Worm (Caenorhabditis elegans) whole organism, early embryonic: ENCODE measurements around the gene smcr-8.
A peak's percentile ranks its signal among the peaks of the same experiment; 100 is the strongest.

ENCODE experiments used
- B0310.2 ChIP-seq: sonication (generic microtip); optimal IDR thresholded peaks from 2 replicates; lab custom pipeline; 2016; ENCODE audit warnings: mild to moderate bottlenecking, missing genetic modification characterization, missing compliant biosample characterization
- F13C5.2 ChIP-seq: sonication (generic microtip); optimal IDR thresholded peaks from 2 replicates; lab custom pipeline; 2017; ENCODE audit warnings: mild to moderate bottlenecking, missing genetic modification characterization, inconsistent platforms, missing compliant biosample characterization
- aly-1 ChIP-seq: sonication (generic microtip); optimal IDR thresholded peaks from 2 replicates; lab custom pipeline; 2016; ENCODE audit warnings: missing genetic modification characterization, missing compliant biosample characterization
- ama-1 ChIP-seq: fragments of 150-350 bp; optimal IDR thresholded peaks from 2 replicates; lab custom pipeline; 2014
- ceh-13 ChIP-seq: fragments of 200-800 bp; sonication (Bioruptor generic); optimal IDR thresholded peaks from 2 replicates; lab custom pipeline; 2018; ENCODE audit warnings: mild to moderate bottlenecking, missing genetic modification characterization, missing compliant biosample characterization
- ceh-36 ChIP-seq: sonication (generic microtip); optimal IDR thresholded peaks from 2 replicates; lab custom pipeline; 2016; ENCODE audit warnings: missing genetic modification characterization, inconsistent platforms, missing compliant biosample characterization
- ets-7 ChIP-seq: sonication (generic microtip); optimal IDR thresholded peaks from 2 replicates; lab custom pipeline; 2016; ENCODE audit warnings: missing genotype, missing genetic modification characterization, missing compliant biosample characterization
- flt-1 ChIP-seq: fragments of 200-800 bp; sonication (Bioruptor generic); IDR thresholded peaks from 2 replicates; pipeline ENCODE4 v1.3.6; 2022; ENCODE audit warnings: missing genetic modification characterization, missing compliant biosample characterization
- hmbx-1 ChIP-seq: sonication (generic microtip); optimal IDR thresholded peaks from 2 replicates; lab custom pipeline; 2016; ENCODE audit warnings: mild to moderate bottlenecking, missing genetic modification characterization, missing compliant biosample characterization
- hmg-4 ChIP-seq: fragments of 200-800 bp; sonication (Bioruptor generic); optimal IDR thresholded peaks from 2 replicates; lab custom pipeline; 2018; ENCODE audit warnings: mild to moderate bottlenecking, missing genetic modification characterization, missing compliant biosample characterization
- hnd-1 ChIP-seq: sonication (generic microtip); optimal IDR thresholded peaks from 2 replicates; lab custom pipeline; 2016; ENCODE audit warnings: missing genetic modification characterization, missing compliant biosample characterization
- pes-1 ChIP-seq: fragments of 200-800 bp; sonication (Bioruptor generic); IDR thresholded peaks from 2 replicates; pipeline ENCODE4 v1.3.6; 2022; ENCODE audit warnings: missing genetic modification reagents, missing genetic modification characterization, missing compliant biosample characterization
- scrt-1 ChIP-seq: fragments of 200-800 bp; sonication (Bioruptor generic); IDR thresholded peaks from 2 replicates; pipeline ENCODE4 v1.3.6; 2022; ENCODE audit warnings: missing genetic modification characterization, missing compliant biosample characterization
- sea-1 ChIP-seq: fragments of 200-800 bp; sonication (Bioruptor generic); conservative IDR thresholded peaks from 2 replicates; pipeline ENCODE4 v1.3.6; 2022; ENCODE audit warnings: missing genetic modification characterization, missing compliant biosample characterization
- tbx-11 ChIP-seq: fragments of 200-800 bp; sonication (Bioruptor generic); IDR thresholded peaks from 2 replicates; pipeline ENCODE4 v1.3.6; 2022; ENCODE audit warnings: missing genetic modification characterization, missing compliant biosample characterization
- tbx-37 ChIP-seq: fragments of 200-800 bp; sonication (Bioruptor generic); conservative IDR thresholded peaks from 2 replicates; pipeline ENCODE4 v1.3.6; 2022; ENCODE audit warnings: missing genetic modification reagents, missing genetic modification characterization, missing compliant biosample characterization
- tra-4 ChIP-seq: sonication (generic microtip); optimal IDR thresholded peaks from 2 replicates; lab custom pipeline; 2017; ENCODE audit warnings: missing genetic modification characterization, missing compliant biosample characterization

Gene smcr-8

DNA sequence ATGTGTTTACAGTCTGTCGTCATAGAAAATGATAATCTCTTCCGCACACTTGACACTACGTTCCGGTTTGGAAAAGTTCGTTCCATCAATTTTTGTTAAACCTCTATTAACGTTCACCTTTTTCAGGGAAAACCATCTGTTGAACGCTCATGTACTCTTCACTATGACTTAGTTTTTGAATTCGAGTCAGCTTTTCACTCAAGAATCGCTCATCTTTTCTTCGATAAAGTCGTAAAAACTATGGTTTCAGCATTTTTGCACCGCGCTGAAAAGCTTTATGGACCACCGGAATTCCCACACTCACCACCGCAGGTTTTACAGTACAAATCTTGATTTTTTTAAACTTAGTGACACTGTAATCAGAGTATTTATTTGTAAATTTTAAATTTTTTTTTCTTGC lies 24.5 kb downstream of the smcr-8 start:
- no peak for TF ChIP-seq aly-1
- no peak for TF ChIP-seq B0310.2 (tag; lab: Kevin White, UChicago)
- no peak for TF ChIP-seq F13C5.2 (tag; lab: Kevin White, UChicago)
- TF ChIP-seq hnd-1 (tag; lab: Kevin White, UChicago): no peak
- no peak for TF ChIP-seq sea-1 (GFP tag; lab: Robert Waterston, UW)
- TF ChIP-seq pes-1 (GFP tag; lab: Robert Waterston, UW): no peak
- TF ChIP-seq hmbx-1 (tag; lab: Kevin White, UChicago): no peak
- TF ChIP-seq ceh-36 (tag; lab: Kevin White, UChicago): no peak
- no peak for TF ChIP-seq hmg-4 (GFP tag; lab: Kevin White, UChicago)
- no peak for TF ChIP-seq tbx-11 (GFP tag; lab: Robert Waterston, UW)
- no peak for TF ChIP-seq tbx-37 (GFP tag; lab: Robert Waterston, UW)
- no peak for TF ChIP-seq tra-4

- TF ChIP-seq tra-4 (peak; percentile 31), F13C5.2 (tag; lab: Kevin White, UChicago) (no peak)
Observed at ce11 chrIII:5024393-5024964, 25.3 kb downstream of the smcr-8 start, which contains the start of gene pcf-11. Gene pcf-11, plus strand, starts transcription at chrIII:5024914.

DNA sequence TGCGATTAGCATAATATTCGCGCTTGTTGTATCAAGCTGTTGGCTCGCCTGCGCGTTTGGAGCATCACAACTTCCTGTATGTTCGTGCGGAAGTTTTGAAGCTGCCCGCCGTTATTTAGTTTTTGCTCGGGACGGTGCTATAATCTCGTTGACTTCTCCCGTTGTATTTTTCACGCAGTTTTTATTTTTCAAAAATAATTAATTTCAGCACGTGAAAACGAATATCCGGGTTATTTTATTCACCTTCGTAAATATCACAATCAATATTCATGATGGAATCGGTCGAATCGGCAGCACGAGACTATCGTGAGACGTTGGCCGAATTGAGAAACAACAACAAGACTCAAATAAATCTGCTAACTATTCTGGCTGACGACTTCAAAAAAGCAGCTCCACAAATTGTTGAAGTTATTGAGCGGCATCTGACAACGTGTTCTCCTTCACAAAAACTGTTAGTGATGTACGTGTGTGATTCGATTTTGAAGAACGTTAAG lies 26.0 kb downstream of the smcr-8 start:
- peak; percentile 62 for TF ChIP-seq ama-1 (lab: Kevin White, UChicago)
- TF ChIP-seq tra-4: no peak

DNA sequence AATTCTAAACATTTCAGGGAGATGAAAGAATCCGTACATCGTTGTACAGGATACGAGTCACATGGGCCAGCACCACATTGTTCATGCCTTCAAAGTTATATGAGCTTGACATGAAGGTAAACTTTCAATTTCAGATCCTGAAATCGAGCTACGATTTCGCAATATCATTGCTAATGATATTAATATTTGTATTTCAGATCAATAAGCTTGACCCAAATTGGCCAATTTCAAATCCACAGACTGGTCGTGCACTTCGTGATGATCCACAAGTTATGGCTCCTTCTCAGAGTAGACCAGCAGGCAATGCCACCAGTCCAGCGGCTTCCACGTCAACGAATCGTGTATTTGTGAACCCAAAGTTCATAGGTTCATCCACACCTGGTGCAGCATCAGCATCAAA lies 27.2 kb downstream of the smcr-8 start:
- TF ChIP-seq ceh-13 (GFP tag; lab: Kevin White, UChicago) (no peak), aly-1 (no peak)

- TF ChIP-seq ama-1 (lab: Kevin White, UChicago) (peak; percentile 27), ets-7 (tag; lab: Kevin White, UChicago) (no peak), B0310.2 (tag; lab: Kevin White, UChicago) (peak; percentile 32), sea-1 (GFP tag; lab: Robert Waterston, UW) (0 out of 2 replicates have a peak, but pooled peaks have one; percentile 16)
Observed at ce11 chrIII:5027219-5027618, 28.0 kb downstream of the smcr-8 start.

ce11 chrIII:5030629-5031028 lies 31.5 kb downstream of the smcr-8 start, which contains the start of gene klp-6:
Gene klp-6, plus strand, starts transcription at chrIII:5030929.
- TF ChIP-seq tra-4 (no peak), hmg-4 (GFP tag; lab: Kevin White, UChicago) (no peak), flt-1 (GFP tag; lab: Robert Waterston, UW) (no peak)

DNA sequence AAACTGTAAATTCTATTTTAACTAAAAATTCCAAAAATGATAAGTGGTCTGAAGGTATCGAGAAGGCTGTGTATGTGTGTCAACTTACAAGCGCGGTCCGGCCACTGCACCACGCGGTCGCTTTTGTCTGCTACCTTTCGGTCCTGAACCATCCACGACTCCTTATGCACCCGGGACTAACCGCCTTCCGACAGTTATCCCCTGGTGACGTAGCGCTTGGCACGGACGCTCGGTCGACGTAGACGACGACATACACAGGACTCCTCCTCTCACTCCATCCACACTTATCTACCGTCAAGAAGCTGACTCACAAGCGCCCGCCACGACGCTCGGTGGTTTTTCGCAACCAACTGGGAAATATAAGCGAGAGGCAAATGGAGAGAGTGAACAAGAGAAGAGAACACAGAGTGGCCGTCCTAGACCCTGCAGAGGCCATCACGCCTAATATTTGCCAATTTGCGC lies 32.2 kb downstream of the smcr-8 start:
- TF ChIP-seq ceh-13 (GFP tag; lab: Kevin White, UChicago) (peak; percentile 81), tra-4 (peak; percentile 83), B0310.2 (tag; lab: Kevin White, UChicago) (peak; percentile 80), F13C5.2 (tag; lab: Kevin White, UChicago) (peak; percentile 91), tbx-37 (GFP tag; lab: Robert Waterston, UW) (peak; percentile 90), pes-1 (GFP tag; lab: Robert Waterston, UW) (peak; percentile 90), hmbx-1 (tag; lab: Kevin White, UChicago) (peak; percentile 69), flt-1 (GFP tag; lab: Robert Waterston, UW) (peak; percentile 82), ceh-36 (tag; lab: Kevin White, UChicago) (peak; percentile 82), hnd-1 (tag; lab: Kevin White, UChicago) (peak; percentile 65), aly-1 (peak; percentile 97), hmg-4 (GFP tag; lab: Kevin White, UChicago) (peak; percentile 97), scrt-1 (peak; percentile 88), ets-7 (tag; lab: Kevin White, UChicago) (peak; percentile 85), tbx-11 (GFP tag; lab: Robert Waterston, UW) (peak; percentile 90), sea-1 (GFP tag; lab: Robert Waterston, UW) (peak; percentile 87)

DNA sequence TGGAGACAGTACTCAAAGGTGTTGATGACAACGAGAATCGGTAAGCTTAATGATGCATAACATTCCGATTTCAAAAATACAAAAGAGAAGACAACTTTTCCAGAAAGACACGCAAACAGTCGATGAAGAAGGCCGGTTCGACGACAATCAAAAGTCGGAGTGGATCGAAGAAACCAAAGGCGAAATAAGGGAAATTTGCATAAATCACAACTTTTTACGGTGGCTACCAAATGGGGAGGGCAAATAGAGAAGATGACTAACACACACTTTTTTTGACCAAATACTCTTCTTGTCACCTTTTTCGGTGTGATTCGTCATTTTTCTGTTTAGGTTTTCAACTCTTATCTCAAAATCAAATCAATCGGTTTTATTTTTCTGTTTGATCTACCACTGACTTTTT lies 37.0 kb downstream of the smcr-8 start, which contains the start of gene C45G9.6:
Gene C45G9.6 (plus strand): TSS at position 301 of the 400 bp plus-strand sequence.
- TF ChIP-seq hmbx-1 (tag; lab: Kevin White, UChicago) (no peak), hmg-4 (GFP tag; lab: Kevin White, UChicago) (no peak), tra-4 (no peak)

ce11 chrIII:5042112-5042511 lies 42.9 kb downstream of the smcr-8 start, which contains the start of gene nlp-43:
Gene nlp-43, plus strand, starts transcription at chrIII:5042412.
- TF ChIP-seq scrt-1 (no peak), hnd-1 (tag; lab: Kevin White, UChicago) (no peak), B0310.2 (tag; lab: Kevin White, UChicago) (no peak), sea-1 (GFP tag; lab: Robert Waterston, UW) (no peak)
